Fruit fly (Drosophila melanogaster) whole organism, embryonic: ENCODE measurements around the gene Aps.
A peak's percentile ranks its signal among the peaks of the same experiment; 100 is the strongest.

Experiments
- Atf6 ChIP-seq: fragments of 200-800 bp; sonication (Bioruptor generic); IDR thresholded peaks from 2 replicates; pipeline ENCODE4 v1.3.6; 2022; ENCODE audit warnings: missing biosample characterization, missing genetic modification characterization
- B-H1 ChIP-seq: fragments of 200-800 bp; sonication (Bioruptor generic); IDR thresholded peaks from 3 replicates; pipeline ENCODE4 v1.3.6; 2022; ENCODE audit warnings: missing biosample characterization, missing genetic modification characterization
- CG11085 ChIP-seq: fragments of 200-800 bp; sonication (Bioruptor generic); IDR thresholded peaks from 2 replicates; pipeline ENCODE4 v1.3.6; 2022; ENCODE audit warnings: missing biosample characterization, missing genetic modification characterization
- CG11560 ChIP-seq: fragments of 200-800 bp; sonication (Bioruptor generic); IDR thresholded peaks from 3 replicates; pipeline ENCODE4 v1.3.6; 2022; ENCODE audit warnings: missing biosample characterization, missing genetic modification characterization
- CG12659 ChIP-seq: fragments of 200-800 bp; sonication (Bioruptor generic); optimal IDR thresholded peaks from 3 replicates; lab custom pipeline; 2017; ENCODE audit warnings: mild to moderate bottlenecking, missing biosample characterization, missing genetic modification reagents, missing genetic modification characterization
- CG12769 ChIP-seq: fragments of 200-800 bp; sonication (Bioruptor generic); optimal IDR thresholded peaks from 2 replicates; lab custom pipeline; 2019; ENCODE audit warnings: missing biosample characterization, mild to moderate bottlenecking, missing genetic modification characterization, moderate library complexity
- CG1603 ChIP-seq: fragments of 200-800 bp; sonication (Bioruptor generic); optimal IDR thresholded peaks from 2 replicates; lab custom pipeline; 2019; ENCODE audit warnings: missing biosample characterization, mild to moderate bottlenecking, missing genetic modification characterization, moderate library complexity
- CG18599 ChIP-seq: fragments of 200-800 bp; sonication (Bioruptor generic); optimal IDR thresholded peaks from 3 replicates; lab custom pipeline; 2017; ENCODE audit warnings: missing biosample characterization, missing genetic modification characterization, mild to moderate bottlenecking, moderate library complexity, missing genetic modification reagents
- CG2875 ChIP-seq: fragments of 200-800 bp; sonication (Bioruptor generic); optimal IDR thresholded peaks from 2 replicates; lab custom pipeline; 2017; ENCODE audit warnings: missing biosample characterization, mild to moderate bottlenecking, missing genetic modification characterization, missing genetic modification reagents
- CG30403 ChIP-seq: fragments of 200-800 bp; sonication (Bioruptor generic); optimal IDR thresholded peaks from 3 replicates; lab custom pipeline; 2016; ENCODE audit warnings: missing biosample characterization, missing genetic modification characterization
- CG3163 ChIP-seq: fragments of 200-800 bp; sonication (Bioruptor generic); optimal IDR thresholded peaks from 3 replicates; lab custom pipeline; 2016; ENCODE audit warnings: missing biosample characterization, missing genetic modification characterization
- CG4617 ChIP-seq: fragments of 200-800 bp; sonication (Bioruptor generic); optimal IDR thresholded peaks from 3 replicates; lab custom pipeline; 2016; ENCODE audit warnings: missing biosample characterization, missing genetic modification characterization, borderline replicate concordance
- CG4730 ChIP-seq: fragments of 200-800 bp; sonication (Bioruptor generic); IDR thresholded peaks from 2 replicates; pipeline ENCODE4 v1.3.6; 2022; ENCODE audit warnings: missing biosample characterization, missing genetic modification characterization
- CG6272 ChIP-seq: fragments of 200-800 bp; sonication (Bioruptor generic); IDR thresholded peaks from 2 replicates; pipeline ENCODE4 v1.3.6; 2022; ENCODE audit warnings: missing biosample characterization, missing genetic modification characterization
- CG6654 ChIP-seq: fragments of 200-800 bp; sonication (Bioruptor generic); optimal IDR thresholded peaks from 2 replicates; lab custom pipeline; 2017; ENCODE audit warnings: missing biosample characterization, mild to moderate bottlenecking, missing genetic modification characterization
- CG6813 ChIP-seq: fragments of 200-800 bp; sonication (Bioruptor generic); optimal IDR thresholded peaks from 2 replicates; lab custom pipeline; 2017; ENCODE audit warnings: missing biosample characterization, missing genetic modification characterization, mild to moderate bottlenecking, moderate library complexity, missing genetic modification reagents
- CG6854 ChIP-seq: fragments of 200-800 bp; sonication (Bioruptor generic); optimal IDR thresholded peaks from 3 replicates; lab custom pipeline; 2017; ENCODE audit warnings: missing biosample characterization, mild to moderate bottlenecking, missing genetic modification characterization
- CG8388 ChIP-seq: fragments of 200-800 bp; sonication (Bioruptor generic); optimal IDR thresholded peaks from 2 replicates; lab custom pipeline; 2019; ENCODE audit warnings: missing biosample characterization, mild to moderate bottlenecking, missing genetic modification characterization, moderate library complexity
- Dek ChIP-seq: fragments of 200-800 bp; sonication (Bioruptor generic); optimal IDR thresholded peaks from 3 replicates; lab custom pipeline; 2019; ENCODE audit warnings: missing biosample characterization, mild to moderate bottlenecking, missing genetic modification characterization, moderate library complexity
- HLHmδ ChIP-seq: fragments of 200-800 bp; sonication (Bioruptor generic); optimal IDR thresholded peaks from 2 replicates; lab custom pipeline; 2018; ENCODE audit warnings: missing biosample characterization, mild to moderate bottlenecking, missing genetic modification characterization, moderate library complexity
- Hey ChIP-seq: fragments of 200-800 bp; sonication (Bioruptor generic); optimal IDR thresholded peaks from 3 replicates; lab custom pipeline; 2018; ENCODE audit warnings: missing biosample characterization, mild to moderate bottlenecking, missing genetic modification characterization
- MESR4 ChIP-seq: fragments of 200-800 bp; sonication (Bioruptor generic); optimal IDR thresholded peaks from 2 replicates; lab custom pipeline; 2018; ENCODE audit warnings: missing biosample characterization, mild to moderate bottlenecking, missing genetic modification characterization, moderate library complexity
- Mrtf ChIP-seq: fragments of 200-800 bp; sonication (Bioruptor generic); IDR thresholded peaks from 3 replicates; pipeline ENCODE4 v1.3.6; 2022; ENCODE audit warnings: missing biosample characterization, missing genetic modification characterization
- Stat92E ChIP-seq, 3 experiments: fragments of >200 bp in 2 of 3; fragments of 200-800 bp in 1 of 3; sonication (Bioruptor generic) in 1 of 3; optimal IDR thresholded peaks; 2 replicates each; lab custom pipeline; 2017 to 2019; ENCODE audit warnings: missing biosample characterization in 3 of 3, missing genetic modification characterization in 3 of 3, mild to moderate bottlenecking in 1 of 3, moderate library complexity in 1 of 3
- ab ChIP-seq: fragments of 200-800 bp; sonication (Bioruptor generic); optimal IDR thresholded peaks from 2 replicates; lab custom pipeline; 2016; ENCODE audit warnings: missing biosample characterization, missing genetic modification characterization
- az2 ChIP-seq: fragments of 200-800 bp; sonication (Bioruptor generic); optimal IDR thresholded peaks from 3 replicates; lab custom pipeline; 2016; ENCODE audit warnings: missing biosample characterization, missing genetic modification characterization
- bigmax ChIP-seq: fragments of 200-800 bp; sonication (Bioruptor generic); optimal IDR thresholded peaks from 2 replicates; lab custom pipeline; 2018; ENCODE audit warnings: missing biosample characterization, mild to moderate bottlenecking, missing genetic modification characterization
- btn ChIP-seq: fragments of 200-800 bp; sonication (Bioruptor generic); optimal IDR thresholded peaks from 2 replicates; lab custom pipeline; 2016; ENCODE audit warnings: missing biosample characterization, missing genetic modification characterization
- chn ChIP-seq: fragments of 200-800 bp; sonication (Bioruptor generic); optimal IDR thresholded peaks from 2 replicates; lab custom pipeline; 2016; ENCODE audit warnings: missing biosample characterization, missing genetic modification characterization
- en ChIP-seq: fragments of 200-800 bp; sonication (Bioruptor generic); optimal IDR thresholded peaks from 2 replicates; lab custom pipeline; 2016; ENCODE audit warnings: missing biosample characterization, missing genetic modification characterization
- eyg ChIP-seq: fragments of 200-800 bp; sonication (Bioruptor generic); optimal IDR thresholded peaks from 3 replicates; lab custom pipeline; 2016; ENCODE audit warnings: missing biosample characterization, missing genetic modification characterization
- fd3F ChIP-seq: fragments of 200-800 bp; sonication (Bioruptor generic); optimal IDR thresholded peaks from 2 replicates; lab custom pipeline; 2018; ENCODE audit warnings: missing biosample characterization, mild to moderate bottlenecking, missing genetic modification characterization, moderate library complexity
- ftz-f1 ChIP-seq: fragments of 200-800 bp; sonication (Bioruptor generic); optimal IDR thresholded peaks from 2 replicates; lab custom pipeline; 2016; ENCODE audit warnings: missing biosample characterization, missing genetic modification characterization
- gce ChIP-seq: fragments of 200-800 bp; sonication (Bioruptor generic); IDR thresholded peaks from 3 replicates; pipeline ENCODE4 v1.3.6; 2022; ENCODE audit warnings: missing biosample characterization, missing genetic modification characterization
- gcm ChIP-seq: fragments of 200-800 bp; sonication (Bioruptor generic); optimal IDR thresholded peaks from 2 replicates; lab custom pipeline; 2019; ENCODE audit warnings: missing biosample characterization, mild to moderate bottlenecking, missing genetic modification characterization, moderate library complexity
- gem ChIP-seq: fragments of 200-800 bp; sonication (Bioruptor generic); optimal IDR thresholded peaks from 2 replicates; lab custom pipeline; 2019; ENCODE audit warnings: missing biosample characterization, mild to moderate bottlenecking, missing genetic modification characterization, moderate library complexity
- ham ChIP-seq: fragments of 200-800 bp; sonication (Bioruptor generic); IDR thresholded peaks from 2 replicates; pipeline ENCODE4 v1.3.6; 2022; ENCODE audit warnings: missing biosample characterization, missing genetic modification characterization
- ind ChIP-seq: fragments of 200-800 bp; sonication (Bioruptor generic); optimal IDR thresholded peaks from 3 replicates; lab custom pipeline; 2016; ENCODE audit warnings: missing biosample characterization, missing genetic modification characterization
- jing ChIP-seq: fragments of 200-800 bp; sonication (Bioruptor generic); optimal IDR thresholded peaks from 2 replicates; lab custom pipeline; 2018; ENCODE audit warnings: missing biosample characterization, mild to moderate bottlenecking, missing genetic modification characterization
- lbe ChIP-seq: fragments of 200-800 bp; sonication (Bioruptor generic); optimal IDR thresholded peaks from 2 replicates; lab custom pipeline; 2016; ENCODE audit warnings: missing biosample characterization, mild to moderate bottlenecking, missing genetic modification characterization
- peb ChIP-seq: fragments of 200-800 bp; sonication (Bioruptor generic); IDR thresholded peaks from 2 replicates; pipeline ENCODE4 v1.3.6; 2022; ENCODE audit warnings: missing biosample characterization, missing genetic modification characterization
- pfk ChIP-seq: fragments of 200-800 bp; sonication (Bioruptor generic); optimal IDR thresholded peaks from 2 replicates; lab custom pipeline; 2018; ENCODE audit warnings: missing biosample characterization, mild to moderate bottlenecking, missing genetic modification characterization, moderate library complexity
- ranshi ChIP-seq: fragments of 200-800 bp; sonication (Bioruptor generic); IDR thresholded peaks from 2 replicates; pipeline ENCODE4 v1.3.6; 2022; ENCODE audit warnings: missing biosample characterization, missing genetic modification characterization
- sim ChIP-seq: fragments of 200-800 bp; sonication (Bioruptor generic); IDR thresholded peaks from 2 replicates; pipeline ENCODE4 v1.3.6; 2022; ENCODE audit warnings: missing biosample characterization, missing genetic modification characterization
- sisA ChIP-seq: fragments of 200-800 bp; sonication (Bioruptor generic); IDR thresholded peaks from 2 replicates; pipeline ENCODE4 v1.3.6; 2022; ENCODE audit warnings: missing biosample characterization, missing genetic modification characterization
- tgo ChIP-seq: fragments of 200-800 bp; sonication (Bioruptor generic); IDR thresholded peaks from 3 replicates; pipeline ENCODE4 v1.3.6; 2022; ENCODE audit warnings: missing biosample characterization, missing genetic modification characterization
- tna ChIP-seq: fragments of 200-800 bp; sonication (Bioruptor generic); IDR thresholded peaks from 2 replicates; pipeline ENCODE4 v1.3.6; 2022; ENCODE audit warnings: missing biosample characterization, missing genetic modification characterization; ENCODE audit not compliant: partially characterized antibody
- trh ChIP-seq: fragments of 200-800 bp; sonication (Bioruptor generic); optimal IDR thresholded peaks from 2 replicates; lab custom pipeline; 2016; ENCODE audit warnings: missing biosample characterization, missing genetic modification characterization
- vnd ChIP-seq: fragments of 200-800 bp; sonication (Bioruptor generic); IDR thresholded peaks from 3 replicates; pipeline ENCODE4 v1.3.6; 2022; ENCODE audit warnings: missing biosample characterization, missing genetic modification characterization; ENCODE audit not compliant: partially characterized antibody

The Aps gene

DNA sequence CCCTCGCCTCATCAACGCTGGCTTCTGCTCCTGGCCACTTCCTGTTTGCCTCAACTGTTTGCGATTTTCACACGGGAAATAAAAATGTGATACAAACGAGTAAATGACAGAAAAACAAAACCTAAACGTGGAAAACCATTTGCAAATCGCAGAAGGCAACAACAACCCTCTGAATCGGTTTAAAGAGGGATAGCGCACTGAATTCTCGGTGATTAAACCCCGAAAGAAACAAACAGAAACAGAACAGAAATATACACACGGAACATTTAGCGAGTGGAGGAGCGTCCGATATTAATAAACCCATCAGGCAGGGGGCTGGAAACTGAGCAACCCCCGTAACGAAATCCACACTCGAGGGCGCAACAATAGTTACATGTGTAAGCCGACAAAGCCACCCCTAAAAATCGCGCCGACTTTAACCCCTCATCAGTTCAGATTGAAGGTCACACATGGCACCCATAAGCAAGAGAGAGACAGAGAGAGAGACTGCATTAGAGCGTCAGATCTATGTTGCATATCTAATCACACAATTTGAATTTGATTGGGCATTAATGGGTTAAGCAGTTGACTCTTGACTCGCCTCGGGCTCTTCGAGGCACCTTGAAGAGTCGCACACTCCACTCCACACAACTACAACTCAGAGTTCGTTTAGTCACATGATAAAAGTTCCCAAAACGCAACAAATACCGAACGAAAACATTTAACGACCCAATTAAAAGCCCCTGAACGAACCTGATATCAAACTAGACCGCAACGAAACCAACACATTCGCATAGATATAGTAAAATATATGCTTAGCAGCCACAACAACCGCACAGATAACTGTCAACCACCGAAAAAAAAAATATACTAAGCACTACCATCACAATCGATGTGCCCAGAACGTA, 37.0 kb downstream of the Aps start:
- TF ChIP-seq CG1603 (tag; lab: Kevin White, UChicago) = peak; percentile 18
- TF ChIP-seq eyg (GFP tag; lab: Kevin White, UChicago) = no peak
- no peak for TF ChIP-seq CG6654 (GFP tag; lab: Kevin White, UChicago)
- TF ChIP-seq btn (GFP tag; lab: Kevin White, UChicago) = no peak
- no peak for TF ChIP-seq ranshi (GFP tag; lab: Robert Waterston, UW)
- TF ChIP-seq CG8388 = no peak
- no peak for TF ChIP-seq gce (GFP tag; lab: Robert Waterston, UW)
- no peak for TF ChIP-seq Stat92E (GFP tag; optimal IDR thresholded peaks at IDR 0.05; lab: Kevin White, UChicago)
- peak; percentile 20 for TF ChIP-seq chn
- TF ChIP-seq CG18599 (GFP tag; lab: Kevin White, UChicago) = peak; percentile 62
- no peak for TF ChIP-seq ham (GFP tag; lab: Robert Waterston, UW)
- TF ChIP-seq MESR4 (GFP tag; lab: Kevin White, UChicago) = no peak
- no peak for TF ChIP-seq lbe (GFP tag; lab: Kevin White, UChicago)
- no peak for TF ChIP-seq fd3F
- TF ChIP-seq CG6813 (GFP tag; lab: Kevin White, UChicago) = peak; percentile 44
- no peak for TF ChIP-seq CG3163 (GFP tag; lab: Kevin White, UChicago)
- TF ChIP-seq CG4730 (GFP tag; lab: Robert Waterston, UW) = no peak
- TF ChIP-seq ind (GFP tag; lab: Kevin White, UChicago) = peak; percentile 2
- TF ChIP-seq pfk = peak; percentile 56
- TF ChIP-seq sisA (GFP tag; lab: Robert Waterston, UW) = no peak
- no peak for TF ChIP-seq Atf6
- TF ChIP-seq peb (GFP tag; lab: Robert Waterston, UW) = no peak
- peak; percentile 17; the same call in 2 of the 3 replicates for TF ChIP-seq tgo (GFP tag; lab: Robert Waterston, UW)
- TF ChIP-seq CG11085 (GFP tag; lab: Robert Waterston, UW) = no peak
- TF ChIP-seq HLHmδ (GFP tag; lab: Kevin White, UChicago) = no peak
- no peak for TF ChIP-seq ab (GFP tag; lab: Kevin White, UChicago)
- TF ChIP-seq B-H1 (GFP tag; lab: Robert Waterston, UW) = no peak
- TF ChIP-seq CG30403 = no peak
- no peak for TF ChIP-seq Dek (tag; lab: Kevin White, UChicago)
- TF ChIP-seq CG6854 (GFP tag; lab: Kevin White, UChicago) = no peak
- TF ChIP-seq CG6272 (GFP tag; lab: Robert Waterston, UW) = no peak
- peak; percentile 10 for TF ChIP-seq gem (tag; lab: Kevin White, UChicago)
- TF ChIP-seq CG4617 (GFP tag; lab: Kevin White, UChicago) = no peak
- TF ChIP-seq sim (GFP tag; lab: Robert Waterston, UW) = no peak
- TF ChIP-seq jing (GFP tag; lab: Kevin White, UChicago) = no peak
- TF ChIP-seq tna (GFP tag; lab: Robert Waterston, UW) = no peak
- TF ChIP-seq CG11560 (tag; lab: Robert Waterston, UW) = no peak
- no peak for TF ChIP-seq az2 (GFP tag; lab: Kevin White, UChicago)
- TF ChIP-seq trh (GFP tag; lab: Kevin White, UChicago) = no peak
- no peak for TF ChIP-seq en (GFP tag; lab: Kevin White, UChicago)
- no peak for TF ChIP-seq CG12769
- TF ChIP-seq ftz-f1 (GFP tag; lab: Kevin White, UChicago) = peak; percentile 43
- no peak for TF ChIP-seq bigmax (GFP tag; lab: Kevin White, UChicago)
- no peak for TF ChIP-seq Hey (tag; lab: Kevin White, UChicago)
- TF ChIP-seq CG12659 (GFP tag; lab: Kevin White, UChicago) = no peak
- no peak for TF ChIP-seq gcm (GFP tag; lab: Kevin White, UChicago)
- TF ChIP-seq CG2875 = no peak
- TF ChIP-seq Mrtf (GFP tag; lab: Robert Waterston, UW) = no peak
- 0 out of 3 replicates have a peak, but pooled peaks have one; percentile 22 for TF ChIP-seq vnd (GFP tag; lab: Robert Waterston, UW)
